Fruit fly (Drosophila melanogaster): Measurements from ENCODE around the gene Hsp70Bb.
A peak's percentile ranks its signal among the peaks of the same experiment; 100 is the strongest.

Gene Hsp70Bb

DNA sequence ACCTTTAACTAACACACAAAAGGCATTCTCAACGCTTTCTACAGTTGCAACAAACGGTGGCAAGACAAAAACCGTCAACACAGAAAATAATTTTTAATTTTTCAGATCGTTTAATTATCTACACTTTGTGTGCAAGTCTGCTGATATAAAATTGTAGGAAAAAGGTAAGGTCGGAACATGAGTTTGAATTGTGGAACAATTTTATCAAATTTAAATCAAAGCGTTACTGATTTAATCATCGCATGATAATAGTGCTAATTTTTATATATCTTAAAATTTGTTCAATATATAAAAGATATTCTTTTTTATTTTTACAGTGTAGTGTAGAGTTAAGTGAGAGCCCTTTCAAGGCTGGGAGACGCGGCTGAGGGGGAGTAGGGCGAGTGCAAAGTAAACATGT is 37.4 kb downstream of the Hsp70Bb start (continued):
- TF ChIP-seq CG13296 (GFP tag; optimal IDR thresholded peaks at IDR 0.05) (peak; percentile 39), CG9727 (GFP tag; optimal IDR thresholded peaks at IDR 0.05) (peak; percentile 36), D19A (tag; optimal IDR thresholded peaks at IDR 0.05) (no peak), CG1233 (GFP tag; optimal IDR thresholded peaks at IDR 0.05) (no peak), CG34422 (GFP tag; IDR thresholded peaks at IDR 0.05) (no peak), Dbx (GFP tag; IDR thresholded peaks at IDR 0.05) (0 out of 3 replicates have a peak, but pooled peaks have one; percentile 46), CG7928 (GFP tag; optimal IDR thresholded peaks at IDR 0.05) (no peak), Fer1 (GFP tag; optimal IDR thresholded peaks at IDR 0.05) (peak; percentile 75), tna (GFP tag; IDR thresholded peaks at IDR 0.05; ENCODE audit: partially characterized antibody) (no peak), Dp (GFP tag; optimal IDR thresholded peaks at IDR 0.05) (no peak), nmo (GFP tag; optimal IDR thresholded peaks at IDR 0.05) (no peak), TFAM (GFP tag; optimal IDR thresholded peaks at IDR 0.05) (no peak), scrt (GFP tag; optimal IDR thresholded peaks at IDR 0.05) (peak; percentile 43), Nf-YB (GFP tag; optimal IDR thresholded peaks at IDR 0.05) (no peak), CG6683 (GFP tag; optimal IDR thresholded peaks at IDR 0.05) (no peak), otp (GFP tag; IDR thresholded peaks at IDR 0.05) (no peak), CG17385 (GFP tag; optimal IDR thresholded peaks at IDR 0.05) (peak; percentile 16), odd (GFP tag; optimal IDR thresholded peaks at IDR 0.05) (no peak), cg (GFP tag; optimal IDR thresholded peaks at IDR 0.05) (no peak), Kr (GFP tag; optimal IDR thresholded peaks at IDR 0.05) (no peak), CG15514 (GFP tag; optimal IDR thresholded peaks at IDR 0.05) (peak; percentile 35), crp (GFP tag; optimal IDR thresholded peaks at IDR 0.05) (no peak), Drgx (GFP tag; IDR thresholded peaks at IDR 0.05) (no peak), CG18011 (GFP tag; optimal IDR thresholded peaks at IDR 0.05) (no peak), Ptx1 (GFP tag; IDR thresholded peaks at IDR 0.05) (peak; percentile 25; the same call in 1 of the 2 replicates), croc (GFP tag; conservative IDR thresholded peaks at IDR 0.05) (no peak), CG2116 (GFP tag; optimal IDR thresholded peaks at IDR 0.05) (no peak), H15 (GFP tag; IDR thresholded peaks at IDR 0.05) (no peak), inv (GFP tag; IDR thresholded peaks at IDR 0.05; ENCODE audit: partially characterized antibody) (no peak), Rfx (GFP tag; IDR thresholded peaks at IDR 0.05) (no peak), eve (GFP tag; optimal IDR thresholded peaks at IDR 0.05) (peak in 1 of 2 experiments; percentile 15), slbo (GFP tag; IDR thresholded peaks at IDR 0.05) (peak; percentile 32; the same call in 1 of the 2 replicates), CG1832 (GFP tag; optimal IDR thresholded peaks at IDR 0.05) (no peak), Xbp1 (GFP tag; optimal IDR thresholded peaks at IDR 0.05) (peak; percentile 2), CG2678 (tag; optimal IDR thresholded peaks at IDR 0.05) (peak; percentile 72), zen (tag; optimal IDR thresholded peaks at IDR 0.05) (no peak), CoRest (tag; optimal IDR thresholded peaks at IDR 0.05) (peak; percentile 28), NK7.1 (GFP tag; optimal IDR thresholded peaks at IDR 0.05) (no peak), pfk (GFP tag; optimal IDR thresholded peaks at IDR 0.05) (no peak), CG3847 (GFP tag; IDR thresholded peaks at IDR 0.05) (peak; percentile 15; the same call in 1 of the 2 replicates), E2f1 (GFP tag; IDR thresholded peaks at IDR 0.05) (no peak), org-1 (GFP tag; optimal IDR thresholded peaks at IDR 0.05) (peak; percentile 4), row (GFP tag; IDR thresholded peaks at IDR 0.05) (no peak; the same call in 2 of the 3 replicates), dmrt99B (tag; optimal IDR thresholded peaks at IDR 0.05) (peak; percentile 47), grau (tag; optimal IDR thresholded peaks at IDR 0.05) (no peak), CG10147 (GFP tag; optimal IDR thresholded peaks at IDR 0.05) (peak; percentile 26), CG12744 (GFP tag; optimal IDR thresholded peaks at IDR 0.05) (no peak), MESR4 (GFP tag; optimal IDR thresholded peaks at IDR 0.05) (no peak), pnt (GFP tag; optimal IDR thresholded peaks at IDR 0.05) (no peak), CG31365 (tag; optimal IDR thresholded peaks at IDR 0.05) (no peak)

All from whole organism, embryonic.